Fruit fly (Drosophila melanogaster) whole organism, embryonic: ENCODE results near the gene Dnaaf4.

Experiments used
- B-H1 ChIP-seq: fragments of 200-800 bp; sonication (Bioruptor generic); IDR thresholded peaks from 3 replicates; pipeline ENCODE4 v1.3.6; 2022; ENCODE audit warnings: missing biosample characterization, missing genetic modification characterization
- BEAF-32 ChIP-seq: fragments of 200-800 bp; sonication (Bioruptor generic); optimal IDR thresholded peaks from 3 replicates; lab custom pipeline; 2017; ENCODE audit warnings: missing biosample characterization, missing genetic modification characterization, mild to moderate bottlenecking, moderate library complexity, missing genetic modification reagents
- Blimp-1 ChIP-seq: fragments of 200-800 bp; sonication (Bioruptor generic); optimal IDR thresholded peaks from 3 replicates; lab custom pipeline; 2018; ENCODE audit warnings: missing biosample characterization, missing genetic modification characterization, mild to moderate bottlenecking, moderate library complexity, missing genetic modification reagents
- Bteb2 ChIP-seq: fragments of 200-800 bp; sonication (Bioruptor generic); optimal IDR thresholded peaks from 2 replicates; lab custom pipeline; 2016; ENCODE audit warnings: missing biosample characterization, missing genetic modification characterization
- CG10543 ChIP-seq: fragments of 200-800 bp; sonication (Bioruptor generic); optimal IDR thresholded peaks from 3 replicates; lab custom pipeline; 2017; ENCODE audit warnings: missing biosample characterization, mild to moderate bottlenecking, missing genetic modification characterization, moderate library complexity
- CG12104 ChIP-seq: fragments of 200-800 bp; sonication (Bioruptor generic); optimal IDR thresholded peaks from 3 replicates; lab custom pipeline; 2016; ENCODE audit warnings: missing biosample characterization, missing genetic modification characterization
- CG12155 ChIP-seq: fragments of 200-800 bp; sonication (Bioruptor generic); optimal IDR thresholded peaks from 3 replicates; lab custom pipeline; 2016; ENCODE audit warnings: missing biosample characterization, missing genetic modification characterization
- CG12769 ChIP-seq: fragments of 200-800 bp; sonication (Bioruptor generic); optimal IDR thresholded peaks from 2 replicates; lab custom pipeline; 2019; ENCODE audit warnings: missing biosample characterization, mild to moderate bottlenecking, missing genetic modification characterization, moderate library complexity
- CG13287 ChIP-seq: fragments of 200-800 bp; sonication (Bioruptor generic); IDR thresholded peaks from 2 replicates; pipeline ENCODE4 v1.3.6; 2022; ENCODE audit warnings: missing biosample characterization, missing genetic modification characterization; ENCODE audit not compliant: partially characterized antibody
- CG15514 ChIP-seq: fragments of 200-800 bp; sonication (Bioruptor generic); optimal IDR thresholded peaks from 3 replicates; lab custom pipeline; 2017; ENCODE audit warnings: missing biosample characterization, missing genetic modification characterization, mild to moderate bottlenecking, moderate library complexity, missing genetic modification reagents
- CG16815 ChIP-seq: fragments of 200-800 bp; sonication (Bioruptor generic); optimal IDR thresholded peaks from 3 replicates; lab custom pipeline; 2017; ENCODE audit warnings: missing biosample characterization, mild to moderate bottlenecking, missing genetic modification characterization
- CG18764 ChIP-seq: fragments of 200-800 bp; sonication (Bioruptor generic); optimal IDR thresholded peaks from 3 replicates; lab custom pipeline; 2016; ENCODE audit warnings: missing biosample characterization, missing genetic modification characterization
- CG32532 ChIP-seq: fragments of 200-800 bp; sonication (Bioruptor generic); IDR thresholded peaks from 2 replicates; pipeline ENCODE4 v1.3.6; 2022; ENCODE audit warnings: missing biosample characterization, missing genetic modification characterization
- CG34422 ChIP-seq: fragments of 200-800 bp; sonication (Bioruptor generic); IDR thresholded peaks from 3 replicates; pipeline ENCODE4 v1.3.6; 2022; ENCODE audit warnings: missing biosample characterization, missing genetic modification characterization
- CG42726 ChIP-seq: fragments of 200-800 bp; sonication (Bioruptor generic); IDR thresholded peaks from 2 replicates; pipeline ENCODE4 v1.3.6; 2022; ENCODE audit warnings: missing biosample characterization, missing genetic modification characterization; ENCODE audit not compliant: partially characterized antibody
- CG4424 ChIP-seq: fragments of 200-800 bp; sonication (Bioruptor generic); optimal IDR thresholded peaks from 3 replicates; lab custom pipeline; 2016; ENCODE audit warnings: missing biosample characterization, missing genetic modification characterization
- CG4617 ChIP-seq: fragments of 200-800 bp; sonication (Bioruptor generic); optimal IDR thresholded peaks from 3 replicates; lab custom pipeline; 2016; ENCODE audit warnings: missing biosample characterization, missing genetic modification characterization, borderline replicate concordance
- CG7987 ChIP-seq: fragments of 200-800 bp; sonication (Bioruptor generic); optimal IDR thresholded peaks from 2 replicates; lab custom pipeline; 2018; ENCODE audit warnings: missing biosample characterization, mild to moderate bottlenecking, missing genetic modification characterization, moderate library complexity
- CHES-1-like ChIP-seq: fragments of 200-800 bp; sonication (Bioruptor generic); optimal IDR thresholded peaks from 2 replicates; lab custom pipeline; 2016; ENCODE audit warnings: missing biosample characterization, missing genetic modification characterization
- CkIIα-i1 ChIP-seq: fragments of 200-800 bp; sonication (Bioruptor generic); IDR thresholded peaks from 2 replicates; pipeline ENCODE4 v1.3.6; 2022; ENCODE audit warnings: missing biosample characterization, missing genetic modification characterization
- Dp ChIP-seq: fragments of 200-800 bp; sonication (Bioruptor generic); optimal IDR thresholded peaks from 2 replicates; lab custom pipeline; 2018; ENCODE audit warnings: missing biosample characterization, mild to moderate bottlenecking, missing genetic modification characterization, moderate library complexity
- E2f1 ChIP-seq: fragments of 200-800 bp; sonication (Bioruptor generic); IDR thresholded peaks from 2 replicates; pipeline ENCODE4 v1.3.6; 2022; ENCODE audit warnings: missing biosample characterization, missing genetic modification characterization
- GATAe ChIP-seq: fragments of 200-800 bp; sonication (Bioruptor generic); conservative IDR thresholded peaks from 2 replicates; pipeline ENCODE4 v1.3.6; 2022; ENCODE audit warnings: missing biosample characterization, missing genetic modification characterization
- Hsf ChIP-seq: fragments of 200-800 bp; sonication (Bioruptor generic); optimal IDR thresholded peaks from 3 replicates; lab custom pipeline; 2016; ENCODE audit warnings: missing biosample characterization, missing genetic modification characterization
- MTF-1 ChIP-seq: fragments of 200-800 bp; sonication (Bioruptor generic); optimal IDR thresholded peaks from 2 replicates; lab custom pipeline; 2018; ENCODE audit warnings: missing biosample characterization, mild to moderate bottlenecking, missing genetic modification characterization, borderline replicate concordance
- Med ChIP-seq: fragments of 200-800 bp; sonication (Bioruptor generic); peaks from one replicate; lab custom pipeline; 2016; ENCODE audit warnings: missing biosample characterization, missing genetic modification characterization, mild to moderate bottlenecking, inconsistent platforms, moderate library complexity
- Ptx1 ChIP-seq: fragments of 200-800 bp; sonication (Bioruptor generic); IDR thresholded peaks from 2 replicates; pipeline ENCODE4 v1.3.6; 2022; ENCODE audit warnings: missing biosample characterization, missing genetic modification characterization
- Sry-δ ChIP-seq: fragments of 200-800 bp; sonication (Bioruptor generic); optimal IDR thresholded peaks from 2 replicates; lab custom pipeline; 2016; ENCODE audit warnings: missing biosample characterization, missing genetic modification characterization
- ato ChIP-seq: fragments of 200-800 bp; sonication (Bioruptor generic); IDR thresholded peaks from 2 replicates; pipeline ENCODE4 v1.3.6; 2022; ENCODE audit warnings: missing biosample characterization, missing genetic modification characterization; ENCODE audit not compliant: partially characterized antibody
- bab2 ChIP-seq: fragments of 200-800 bp; sonication (Bioruptor generic); optimal IDR thresholded peaks from 2 replicates; lab custom pipeline; 2016; ENCODE audit warnings: missing biosample characterization, missing genetic modification characterization
- crc ChIP-seq: fragments of 200-800 bp; sonication (Bioruptor generic); optimal IDR thresholded peaks from 2 replicates; lab custom pipeline; 2016; ENCODE audit warnings: missing biosample characterization, missing genetic modification characterization
- danr ChIP-seq: fragments of 200-800 bp; sonication (Bioruptor generic); IDR thresholded peaks from 2 replicates; pipeline ENCODE4 v1.3.6; 2022; ENCODE audit warnings: missing biosample characterization, missing genetic modification characterization
- dati ChIP-seq: fragments of 200-800 bp; sonication (Bioruptor generic); IDR thresholded peaks from 2 replicates; pipeline ENCODE4 v1.3.6; 2022; ENCODE audit warnings: missing biosample characterization, missing genetic modification characterization
- fd96Cb ChIP-seq: fragments of 200-800 bp; sonication (Bioruptor generic); optimal IDR thresholded peaks from 2 replicates; lab custom pipeline; 2018; ENCODE audit warnings: missing biosample characterization, mild to moderate bottlenecking, missing genetic modification characterization, moderate library complexity
- jigr1 ChIP-seq: fragments of 200-800 bp; sonication (Bioruptor generic); IDR thresholded peaks from 3 replicates; pipeline ENCODE4 v1.3.6; 2022; ENCODE audit warnings: missing biosample characterization, missing genetic modification characterization
- maf-S ChIP-seq: fragments of 200-800 bp; sonication (Bioruptor generic); optimal IDR thresholded peaks from 2 replicates; lab custom pipeline; 2016; ENCODE audit warnings: missing biosample characterization, missing genetic modification characterization
- nerfin-2 ChIP-seq: fragments of 200-800 bp; sonication (Bioruptor generic); IDR thresholded peaks from 2 replicates; pipeline ENCODE4 v1.3.6; 2022; ENCODE audit warnings: missing biosample characterization, missing genetic modification characterization; ENCODE audit not compliant: partially characterized antibody
- phol ChIP-seq: fragments of 200-800 bp; sonication (Bioruptor generic); optimal IDR thresholded peaks from 3 replicates; lab custom pipeline; 2018; ENCODE audit warnings: missing biosample characterization, mild to moderate bottlenecking, missing genetic modification characterization, moderate library complexity
- prd ChIP-seq, 3 experiments: fragments of >200 bp in 2 of 3; fragments of 200-800 bp in 1 of 3; sonication (Bioruptor generic) in 1 of 3; optimal IDR thresholded peaks in 2 of 3; IDR thresholded peaks in 1 of 3; 2 replicates in 2 of 3; 3 replicates in 1 of 3; pipeline versions ENCODE4 v1.3.6 to Lab custom; 2017 to 2022; ENCODE audit warnings: missing biosample characterization in 1 of 3, missing genetic modification characterization in 1 of 3
- pzg ChIP-seq: fragments of 200-800 bp; sonication (Bioruptor generic); optimal IDR thresholded peaks from 3 replicates; lab custom pipeline; 2018; ENCODE audit warnings: missing biosample characterization, mild to moderate bottlenecking, missing genetic modification characterization, moderate library complexity
- ranshi ChIP-seq: fragments of 200-800 bp; sonication (Bioruptor generic); IDR thresholded peaks from 2 replicates; pipeline ENCODE4 v1.3.6; 2022; ENCODE audit warnings: missing biosample characterization, missing genetic modification characterization
- row ChIP-seq: fragments of 200-800 bp; sonication (Bioruptor generic); IDR thresholded peaks from 3 replicates; pipeline ENCODE4 v1.3.6; 2022; ENCODE audit warnings: missing biosample characterization, missing genetic modification characterization
- shn ChIP-seq: fragments of 200-800 bp; sonication (Bioruptor generic); optimal IDR thresholded peaks from 3 replicates; lab custom pipeline; 2016; ENCODE audit warnings: missing biosample characterization, missing genetic modification characterization
- so ChIP-seq: fragments of 200-800 bp; sonication (Bioruptor generic); IDR thresholded peaks from 3 replicates; pipeline ENCODE4 v1.3.6; 2022; ENCODE audit warnings: missing biosample characterization, missing genetic modification characterization
- sob ChIP-seq: fragments of 200-800 bp; sonication (Bioruptor generic); IDR thresholded peaks from 2 replicates; pipeline ENCODE4 v1.3.6; 2022; ENCODE audit warnings: missing biosample characterization, missing genetic modification characterization
- trem ChIP-seq: fragments of 200-800 bp; optimal IDR thresholded peaks from 3 replicates; lab custom pipeline; 2019; ENCODE audit warnings: missing biosample characterization, mild to moderate bottlenecking, missing genetic modification characterization, moderate library complexity
- ttk ChIP-seq: fragments of 200-800 bp; sonication (Bioruptor generic); IDR thresholded peaks from 2 replicates; pipeline ENCODE4 v2.1.2; 2022; ENCODE audit warnings: missing biosample characterization, missing genetic modification characterization

Dnaaf4 gene

DNA sequence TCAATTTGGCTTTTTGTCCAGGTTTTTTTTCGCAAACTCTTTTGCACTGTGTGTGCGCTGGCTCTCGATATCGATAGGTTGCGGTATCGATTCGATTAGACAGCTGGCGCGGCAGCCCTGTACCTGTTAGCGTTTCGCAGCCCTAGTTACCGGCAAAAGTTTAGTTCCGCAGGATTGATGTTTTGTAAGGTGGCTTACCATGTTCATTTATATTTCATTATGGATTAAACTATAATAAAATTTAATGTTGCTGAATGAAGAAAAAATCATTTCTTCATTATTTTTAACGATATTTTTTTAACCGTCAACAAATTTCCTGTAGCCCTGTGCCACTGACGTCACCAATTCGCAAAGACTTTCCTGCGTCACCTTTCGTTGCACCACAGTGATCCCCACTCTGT lies 15.0 kb downstream of the Dnaaf4 start, which contains the start of gene Reps (continued):
- TF ChIP-seq CG12769 (tag; lab: Kevin White, UChicago) (peak; percentile 99), E2f1 (GFP tag; lab: Robert Waterston, UW) (peak; percentile 99), CG7987 (GFP tag; lab: Kevin White, UChicago) (peak; percentile 94), CG32532 (peak; percentile 99), ttk (peak; percentile 98), danr (peak; percentile 98), ranshi (peak; percentile 99)

DNA sequence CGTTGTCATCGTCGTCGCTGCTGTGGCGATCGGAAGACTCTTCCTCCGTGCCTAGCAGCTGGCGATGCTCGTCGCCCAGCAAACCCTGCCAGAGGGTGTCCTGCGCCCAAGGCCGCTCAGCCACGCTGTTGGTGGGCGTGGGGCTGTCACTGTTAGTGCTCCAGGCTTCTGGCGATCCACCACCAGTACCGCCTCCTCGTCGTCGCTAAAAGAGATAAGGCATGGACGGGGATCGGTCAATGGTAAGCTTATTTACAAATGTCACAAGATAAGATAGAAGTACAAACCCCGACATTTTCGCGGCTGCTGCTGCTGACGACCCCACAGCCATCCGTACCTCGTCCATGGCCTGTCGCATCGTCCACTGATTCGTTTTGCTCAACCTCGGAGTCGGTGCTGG lies 16.2 kb downstream of the Dnaaf4 start:
- TF ChIP-seq GATAe: no peak
- no peak for TF ChIP-seq CG10543 (GFP tag; lab: Kevin White, UChicago)
- no peak for TF ChIP-seq CG12155 (GFP tag; lab: Kevin White, UChicago)
- TF ChIP-seq prd (optimal IDR thresholded peaks at IDR 0.05; lab: Kevin White, UChicago): peak in 1 of 2 experiments; percentile 12
- no peak for TF ChIP-seq prd (GFP tag; IDR thresholded peaks at IDR 0.05; lab: Robert Waterston, UW)
- TF ChIP-seq Med (GFP tag; lab: Kevin White, UChicago): peak; percentile 61

DNA sequence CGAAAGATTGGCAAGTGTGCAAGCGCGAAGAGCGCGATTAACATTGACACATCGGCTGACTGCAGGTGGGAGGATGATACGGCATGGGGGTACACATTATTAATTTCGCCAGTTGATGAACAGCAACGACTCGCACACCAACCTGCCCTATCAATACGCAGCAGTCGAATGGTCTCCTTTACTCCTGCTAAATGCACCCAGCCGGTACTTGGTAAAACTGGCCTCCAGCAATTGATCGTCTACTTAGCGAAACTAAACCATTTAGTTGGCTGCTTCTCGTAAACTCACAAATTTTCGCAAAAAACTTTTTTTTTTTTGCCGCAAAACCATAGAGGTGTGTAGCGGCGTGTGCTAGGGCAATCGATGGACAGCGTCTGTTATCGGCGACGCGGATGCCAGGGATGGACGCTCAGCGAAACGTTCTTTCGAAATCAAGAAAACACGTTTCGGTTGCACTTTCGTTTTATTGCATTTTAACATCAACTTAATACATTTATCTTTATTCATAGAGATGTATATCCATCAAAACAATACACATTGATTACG lies 20.9 kb downstream of the Dnaaf4 start, which contains the start of gene Ge-1:
TSS of gene Ge-1 (minus strand) at position 373 of the 546 bp plus-strand sequence.
- TF ChIP-seq jigr1 (GFP tag; lab: Robert Waterston, UW): no peak
- no peak for TF ChIP-seq CG16815 (GFP tag; lab: Kevin White, UChicago)
- peak; percentile 26; the same call in 1 of the 3 replicates for TF ChIP-seq row
- TF ChIP-seq nerfin-2: peak; percentile 40; the same call in 1 of the 2 replicates
- peak; percentile 53 for TF ChIP-seq pzg
- no peak for TF ChIP-seq Blimp-1
- no peak for TF ChIP-seq Bteb2 (GFP tag; lab: Kevin White, UChicago)
- TF ChIP-seq CG4617 (GFP tag; lab: Kevin White, UChicago): peak; percentile 30
- TF ChIP-seq CG12104 (GFP tag; lab: Kevin White, UChicago): no peak
- no peak for TF ChIP-seq maf-S
- TF ChIP-seq bab2 (GFP tag; lab: Kevin White, UChicago): no peak
- no peak for TF ChIP-seq MTF-1
- peak; percentile 19 for TF ChIP-seq CG4424 (GFP tag; lab: Kevin White, UChicago)
- TF ChIP-seq CkIIα-i1 (GFP tag; lab: Robert Waterston, UW): no peak
- no peak for TF ChIP-seq ato (GFP tag; lab: Robert Waterston, UW)
- peak; percentile 47 for TF ChIP-seq trem (tag; lab: Kevin White, UChicago)
- no peak for TF ChIP-seq crc
- peak; percentile 63 for TF ChIP-seq BEAF-32
- TF ChIP-seq phol: peak; percentile 5
- TF ChIP-seq sob: no peak
- no peak for TF ChIP-seq dati (GFP tag; lab: Robert Waterston, UW)
- TF ChIP-seq so: no peak
- TF ChIP-seq Ptx1 (GFP tag; lab: Robert Waterston, UW): no peak
- TF ChIP-seq CG15514 (GFP tag; lab: Kevin White, UChicago): peak; percentile 83
- no peak for TF ChIP-seq fd96Cb (tag; lab: Kevin White, UChicago)
- peak; percentile 2 for TF ChIP-seq CG18764 (GFP tag; lab: Kevin White, UChicago)
- TF ChIP-seq B-H1 (GFP tag; lab: Robert Waterston, UW): no peak
- peak; percentile 60 for TF ChIP-seq Dp
- TF ChIP-seq Sry-δ (GFP tag; lab: Kevin White, UChicago): peak; percentile 90
- no peak for TF ChIP-seq Hsf (GFP tag; lab: Kevin White, UChicago)
- TF ChIP-seq CG34422 (GFP tag; lab: Robert Waterston, UW): peak; percentile 84; the same call in 2 of the 3 replicates
- TF ChIP-seq CG13287 (GFP tag; lab: Robert Waterston, UW): peak; percentile 69
- TF ChIP-seq CG42726 (GFP tag; lab: Robert Waterston, UW): no peak
- TF ChIP-seq shn (GFP tag; lab: Kevin White, UChicago): no peak
- peak; percentile 29 for TF ChIP-seq CHES-1-like (GFP tag; lab: Kevin White, UChicago)
